Worm (Caenorhabditis elegans) whole organism, mixed stage, embryonic: ENCODE measurements around the gene aat-8.

Experiments used
- blmp-1 ChIP-seq: fragments of 150-350 bp; optimal IDR thresholded peaks from 2 replicates; lab custom pipeline; 2014; ENCODE audit warnings: missing biosample characterization, missing genetic modification characterization
- ceh-39 ChIP-seq: fragments of 150-350 bp; optimal IDR thresholded peaks from 2 replicates; lab custom pipeline; 2014; ENCODE audit warnings: missing biosample characterization, missing genetic modification characterization
- ceh-43 ChIP-seq: fragments of 200-800 bp; sonication (Bioruptor generic); optimal IDR thresholded peaks from 2 replicates; lab custom pipeline; 2018; ENCODE audit warnings: mild to moderate bottlenecking, missing genetic modification characterization, moderate library complexity, missing compliant biosample characterization
- ceh-83 ChIP-seq: fragments of 200-800 bp; sonication (Bioruptor generic); optimal IDR thresholded peaks from 2 replicates; lab custom pipeline; 2018; ENCODE audit warnings: mild to moderate bottlenecking, missing genetic modification characterization, missing compliant biosample characterization
- ces-1 ChIP-seq: fragments of 150-350 bp; optimal IDR thresholded peaks from 2 replicates; lab custom pipeline; 2014; ENCODE audit warnings: missing biosample characterization, missing genetic modification reagents, missing genetic modification characterization
- drap-1 ChIP-seq: fragments of 200-800 bp; sonication (Bioruptor generic); optimal IDR thresholded peaks from 3 replicates; lab custom pipeline; 2018; ENCODE audit warnings: mild to moderate bottlenecking, missing genetic modification characterization, missing compliant biosample characterization
- elt-1 ChIP-seq: sonication (generic microtip); optimal IDR thresholded peaks from 2 replicates; lab custom pipeline; 2017; ENCODE audit warnings: missing genetic modification characterization, mild to moderate bottlenecking, missing compliant biosample characterization, antibody characterized with exemption, moderate library complexity, borderline replicate concordance; ENCODE audit not compliant: insufficient read depth
- elt-3 ChIP-seq: fragments of 150-350 bp; optimal IDR thresholded peaks from 2 replicates; lab custom pipeline; 2014; ENCODE audit warnings: missing biosample characterization, missing genetic modification characterization
- flh-1 ChIP-seq: fragments of 200-800 bp; sonication (Bioruptor generic); optimal IDR thresholded peaks from 2 replicates; lab custom pipeline; 2018; ENCODE audit warnings: mild to moderate bottlenecking, missing genetic modification characterization, moderate library complexity, missing compliant biosample characterization
- ham-2 ChIP-seq: fragments of 200-800 bp; sonication (Bioruptor generic); optimal IDR thresholded peaks from 2 replicates; lab custom pipeline; 2018; ENCODE audit warnings: mild to moderate bottlenecking, missing genetic modification characterization, missing compliant biosample characterization
- lin-13 ChIP-seq: fragments of 150-350 bp; optimal IDR thresholded peaks from 2 replicates; lab custom pipeline; 2014; ENCODE audit warnings: missing biosample characterization, missing genetic modification characterization
- lin-32 ChIP-seq: fragments of 200-800 bp; sonication (Bioruptor generic); optimal IDR thresholded peaks from 2 replicates; lab custom pipeline; 2018; ENCODE audit warnings: mild to moderate bottlenecking, missing genetic modification characterization, missing compliant biosample characterization
- lsy-2 ChIP-seq: fragments of 150-350 bp; optimal IDR thresholded peaks from 2 replicates; lab custom pipeline; 2014; ENCODE audit warnings: missing biosample characterization, missing genetic modification characterization
- mab-5 ChIP-seq: fragments of 150-350 bp; optimal IDR thresholded peaks from 2 replicates; lab custom pipeline; 2014; ENCODE audit warnings: missing biosample characterization, missing genetic modification characterization
- mep-1 ChIP-seq: fragments of 150-350 bp; optimal IDR thresholded peaks from 2 replicates; lab custom pipeline; 2017; ENCODE audit warnings: missing biosample characterization, missing genetic modification reagents, missing genetic modification characterization, inconsistent platforms
- mls-2 ChIP-seq: sonication (generic microtip); optimal IDR thresholded peaks from 2 replicates; lab custom pipeline; 2016; ENCODE audit warnings: mild to moderate bottlenecking, missing genetic modification characterization, moderate library complexity, missing compliant biosample characterization
- nhr-12 ChIP-seq: fragments of 150-350 bp; optimal IDR thresholded peaks from 2 replicates; lab custom pipeline; 2014; ENCODE audit warnings: missing biosample characterization, missing genetic modification characterization
- nhr-2 ChIP-seq: fragments of 150-350 bp; optimal IDR thresholded peaks from 2 replicates; lab custom pipeline; 2014; ENCODE audit warnings: missing biosample characterization, missing genetic modification characterization
- nhr-28 ChIP-seq: fragments of 150-350 bp; optimal IDR thresholded peaks from 2 replicates; lab custom pipeline; 2014; ENCODE audit warnings: missing biosample characterization, missing genetic modification characterization
- nhr-76 ChIP-seq: sonication (generic microtip); optimal IDR thresholded peaks from 2 replicates; lab custom pipeline; 2017; ENCODE audit warnings: missing biosample characterization, missing genetic modification characterization
- pha-4 ChIP-seq: fragments of 150-350 bp; optimal IDR thresholded peaks from 2 replicates; lab custom pipeline; 2018; ENCODE audit warnings: missing biosample characterization, missing genetic modification reagents, missing genetic modification characterization
- sem-2 ChIP-seq: fragments of 200-800 bp; sonication (Bioruptor generic); optimal IDR thresholded peaks from 2 replicates; lab custom pipeline; 2018; ENCODE audit warnings: mild to moderate bottlenecking, missing genetic modification characterization, missing compliant biosample characterization
- tbx-8 ChIP-seq: fragments of 200-800 bp; sonication (Bioruptor generic); optimal IDR thresholded peaks from 2 replicates; lab custom pipeline; 2018; ENCODE audit warnings: mild to moderate bottlenecking, missing genetic modification characterization, moderate library complexity, missing compliant biosample characterization
- unc-120 ChIP-seq: sonication (generic microtip); optimal IDR thresholded peaks from 2 replicates; lab custom pipeline; 2017; ENCODE audit warnings: missing genetic modification characterization, missing compliant biosample characterization; ENCODE audit not compliant: poor library complexity, severe bottlenecking
- unc-39 ChIP-seq: fragments of 150-350 bp; optimal IDR thresholded peaks from 2 replicates; lab custom pipeline; 2014; ENCODE audit warnings: missing biosample characterization, missing genetic modification characterization
- unc-62 ChIP-seq: fragments of 150-350 bp; optimal IDR thresholded peaks from 2 replicates; lab custom pipeline; 2014; ENCODE audit warnings: missing biosample characterization, missing genetic modification reagents, missing genetic modification characterization
- zip-8 ChIP-seq: fragments of 150-350 bp; optimal IDR thresholded peaks from 2 replicates; lab custom pipeline; 2014; ENCODE audit warnings: missing biosample characterization, missing genetic modification characterization
- ztf-11 ChIP-seq: fragments of 150-350 bp; optimal IDR thresholded peaks from 2 replicates; lab custom pipeline; 2014; ENCODE audit warnings: missing biosample characterization, missing genetic modification characterization

The aat-8 gene

ce11 chrIV:3885369-3885768, 20.5 kb upstream of the aat-8 start, which contains the start of gene oac-22:
Gene oac-22 (plus strand): TSS chrIV:3885669.
- TF ChIP-seq zip-8 (tag; lab: Kevin White, UChicago) (no peak), nhr-2 (tag; lab: Kevin White, UChicago) (no peak), ham-2 (GFP tag; lab: Kevin White, UChicago) (no peak), ceh-39 (no peak), mls-2 (no peak), elt-1 (tag; lab: Kevin White, UChicago) (no peak), pha-4 (tag; lab: Kevin White, UChicago) (no peak), lin-32 (GFP tag; lab: Kevin White, UChicago) (no peak), tbx-8 (GFP tag; lab: Kevin White, UChicago) (no peak), blmp-1 (tag; lab: Kevin White, UChicago) (no peak), unc-120 (no peak), ces-1 (GFP tag; lab: Kevin White, UChicago) (no peak), lsy-2 (tag; lab: Kevin White, UChicago) (no peak), elt-3 (tag; lab: Kevin White, UChicago) (no peak), mab-5 (tag; lab: Kevin White, UChicago) (no peak), sem-2 (GFP tag; lab: Kevin White, UChicago) (no peak), ceh-43 (GFP tag; lab: Kevin White, UChicago) (no peak)

DNA sequence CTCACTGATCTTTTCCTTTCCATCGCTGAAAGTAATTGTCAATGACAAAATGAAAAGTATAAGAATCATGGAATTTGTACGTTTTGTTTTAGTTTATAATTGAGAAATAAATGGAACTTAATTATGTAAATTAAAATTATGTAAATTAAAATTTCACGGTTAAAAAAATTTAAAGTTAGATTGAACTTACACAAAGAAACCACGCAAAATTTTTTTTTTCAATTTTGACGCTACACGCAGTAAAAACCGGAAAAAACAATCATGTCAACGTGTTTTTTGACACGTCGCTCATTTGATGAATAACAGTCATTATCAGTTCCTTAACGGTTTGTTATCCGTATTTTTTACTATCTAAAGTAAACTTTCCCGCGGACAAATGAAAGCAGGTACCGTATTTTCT, 16.3 kb upstream of the aat-8 start, which contains the start of the genes F37C4.8 and oac-23:
TSS of gene F37C4.8 (minus strand) at position 101 of the 400 bp plus-strand sequence.
TSS of gene oac-23 (plus strand) at position 323 of the 400 bp plus-strand sequence.
- TF ChIP-seq ztf-11 (tag; lab: Kevin White, UChicago) (no peak), nhr-76 (tag; lab: Kevin White, UChicago) (no peak), mep-1 (tag; lab: Kevin White, UChicago) (no peak), lsy-2 (tag; lab: Kevin White, UChicago) (no peak), flh-1 (GFP tag; lab: Kevin White, UChicago) (no peak), blmp-1 (tag; lab: Kevin White, UChicago) (no peak), unc-62 (GFP tag; lab: Kevin White, UChicago) (no peak), tbx-8 (GFP tag; lab: Kevin White, UChicago) (no peak), lin-13 (tag; lab: Kevin White, UChicago) (no peak), ceh-39 (no peak), mab-5 (tag; lab: Kevin White, UChicago) (no peak), elt-1 (tag; lab: Kevin White, UChicago) (no peak), mls-2 (no peak), unc-39 (no peak), pha-4 (tag; lab: Kevin White, UChicago) (no peak), ceh-83 (GFP tag; lab: Kevin White, UChicago) (no peak), nhr-28 (tag; lab: Kevin White, UChicago) (no peak), nhr-12 (tag; lab: Kevin White, UChicago) (no peak), ces-1 (GFP tag; lab: Kevin White, UChicago) (no peak)

- no peak for TF ChIP-seq pha-4 (tag; lab: Kevin White, UChicago)
- TF ChIP-seq ceh-39 = no peak
- TF ChIP-seq mep-1 (tag; lab: Kevin White, UChicago) = no peak
Observed at ce11 chrIV:3878283-3878938, 13.6 kb upstream of the aat-8 start, which contains the start of gene F37C4.6. Gene F37C4.6 (minus strand): TSS chrIV:3878333.

- TF ChIP-seq lin-13 (tag; lab: Kevin White, UChicago) (no peak), unc-62 (GFP tag; lab: Kevin White, UChicago) (no peak), mep-1 (tag; lab: Kevin White, UChicago) (no peak), mab-5 (tag; lab: Kevin White, UChicago) (no peak)
Observed at ce11 chrIV:3876955-3877354, 12.1 kb upstream of the aat-8 start.

DNA sequence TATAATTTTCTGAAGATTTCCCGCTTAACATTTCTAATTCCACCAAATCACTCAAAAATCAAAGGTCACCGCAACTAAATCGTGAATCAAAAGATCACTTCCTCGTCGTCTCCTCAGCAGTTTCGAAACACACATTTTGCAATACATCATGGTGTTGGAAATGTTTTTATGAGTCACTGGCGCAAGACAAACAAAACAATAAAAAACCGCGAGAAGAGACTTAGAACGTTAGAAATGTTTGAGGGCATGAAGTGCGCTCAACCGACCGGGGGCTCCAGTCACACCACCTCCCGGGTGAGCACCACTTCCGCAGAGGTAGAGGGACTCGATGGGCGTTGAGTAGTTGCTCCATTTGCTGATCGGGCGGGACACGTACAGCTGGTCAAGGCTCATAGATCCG, 10.4 kb upstream of the aat-8 start:
- TF ChIP-seq mep-1 (tag; lab: Kevin White, UChicago) (no peak), unc-120 (no peak), unc-62 (GFP tag; lab: Kevin White, UChicago) (no peak), ceh-83 (GFP tag; lab: Kevin White, UChicago) (no peak), lin-13 (tag; lab: Kevin White, UChicago) (no peak), lin-32 (GFP tag; lab: Kevin White, UChicago) (no peak), ztf-11 (tag; lab: Kevin White, UChicago) (no peak), pha-4 (tag; lab: Kevin White, UChicago) (no peak), zip-8 (tag; lab: Kevin White, UChicago) (no peak), drap-1 (GFP tag; lab: Kevin White, UChicago) (no peak), nhr-76 (tag; lab: Kevin White, UChicago) (no peak), ham-2 (GFP tag; lab: Kevin White, UChicago) (no peak), flh-1 (GFP tag; lab: Kevin White, UChicago) (no peak), nhr-2 (tag; lab: Kevin White, UChicago) (no peak), elt-3 (tag; lab: Kevin White, UChicago) (no peak), nhr-28 (tag; lab: Kevin White, UChicago) (no peak)
